Fruit fly (Drosophila melanogaster) whole organism, pupa: ENCODE results near the gene CG43137.

Source experiments
- CG10348 ChIP-seq: fragments of 200-800 bp; sonication (Bioruptor generic); IDR thresholded peaks from 2 replicates; pipeline ENCODE4 v1.3.6; 2022; ENCODE audit warnings: missing biosample characterization, missing genetic modification characterization
- CG12605 ChIP-seq: fragments of 200-800 bp; sonication (Bioruptor generic); IDR thresholded peaks from 2 replicates; pipeline ENCODE4 v1.3.6; 2022; ENCODE audit warnings: missing biosample characterization, missing genetic modification characterization
- CG13204 ChIP-seq: fragments of 200-800 bp; sonication (Bioruptor generic); optimal IDR thresholded peaks from 2 replicates; lab custom pipeline; 2018; ENCODE audit warnings: missing biosample characterization, mild to moderate bottlenecking, missing genetic modification characterization, moderate library complexity
- CG14655 ChIP-seq: fragments of 200-800 bp; sonication (Bioruptor generic); optimal IDR thresholded peaks from 3 replicates; lab custom pipeline; 2017; ENCODE audit warnings: mild to moderate bottlenecking, missing biosample characterization, missing genetic modification reagents, missing genetic modification characterization
- CG15710 ChIP-seq: fragments of 200-800 bp; sonication (Bioruptor generic); optimal IDR thresholded peaks from 2 replicates; lab custom pipeline; 2018; ENCODE audit warnings: missing biosample characterization, mild to moderate bottlenecking, missing genetic modification characterization, moderate library complexity
- CG17806 ChIP-seq: fragments of 200-800 bp; sonication (Bioruptor generic); optimal IDR thresholded peaks from 2 replicates; lab custom pipeline; 2018; ENCODE audit warnings: missing biosample characterization, mild to moderate bottlenecking, missing genetic modification characterization, moderate library complexity
- CG32121 ChIP-seq: fragments of 200-800 bp; sonication (Bioruptor generic); IDR thresholded peaks from 2 replicates; pipeline ENCODE4 v1.3.6; 2022; ENCODE audit warnings: missing biosample characterization, missing genetic modification characterization
- CG34367 ChIP-seq: fragments of 200-800 bp; sonication (Bioruptor generic); optimal IDR thresholded peaks from 2 replicates; lab custom pipeline; 2018; ENCODE audit warnings: missing biosample characterization, mild to moderate bottlenecking, missing genetic modification characterization
- CG4496 ChIP-seq: fragments of 200-800 bp; sonication (Bioruptor generic); IDR thresholded peaks from 3 replicates; pipeline ENCODE4 v1.3.6; 2022; ENCODE audit warnings: missing biosample characterization, missing genetic modification characterization
- CG8159 ChIP-seq: fragments of 200-800 bp; sonication (Bioruptor generic); optimal IDR thresholded peaks from 3 replicates; lab custom pipeline; 2018; ENCODE audit warnings: missing biosample characterization, mild to moderate bottlenecking, missing genetic modification characterization, moderate library complexity
- CG8301 ChIP-seq: fragments of 200-800 bp; sonication (Bioruptor generic); optimal IDR thresholded peaks from 2 replicates; lab custom pipeline; 2018; ENCODE audit warnings: missing biosample characterization, mild to moderate bottlenecking, missing genetic modification characterization
- CG9948 ChIP-seq: fragments of 200-800 bp; sonication (Bioruptor generic); optimal IDR thresholded peaks from 2 replicates; lab custom pipeline; 2018; ENCODE audit warnings: missing biosample characterization, mild to moderate bottlenecking, missing genetic modification characterization, moderate library complexity
- D1 ChIP-seq: fragments of 200-800 bp; sonication (Bioruptor generic); optimal IDR thresholded peaks from 2 replicates; lab custom pipeline; 2018; ENCODE audit warnings: missing biosample characterization, mild to moderate bottlenecking, missing genetic modification characterization, moderate library complexity
- EcR ChIP-seq: fragments of 200-800 bp; sonication (Bioruptor generic); optimal IDR thresholded peaks from 3 replicates; lab custom pipeline; 2019; ENCODE audit warnings: missing biosample characterization, missing genetic modification characterization, mild to moderate bottlenecking, moderate library complexity, missing genetic modification reagents
- Ets98B ChIP-seq: fragments of 200-800 bp; sonication (Bioruptor generic); IDR thresholded peaks from 2 replicates; pipeline ENCODE4 v1.3.6; 2022; ENCODE audit warnings: missing biosample characterization, missing genetic modification characterization
- Pif1A ChIP-seq: fragments of 200-800 bp; sonication (Bioruptor generic); optimal IDR thresholded peaks from 3 replicates; lab custom pipeline; 2016; ENCODE audit warnings: missing biosample characterization, missing genetic modification characterization
- Pif1B ChIP-seq: fragments of 200-800 bp; sonication (Bioruptor generic); optimal IDR thresholded peaks from 3 replicates; lab custom pipeline; 2016; ENCODE audit warnings: missing biosample characterization, missing genetic modification characterization
- Snoo ChIP-seq: fragments of 200-800 bp; sonication (Bioruptor generic); optimal IDR thresholded peaks from 3 replicates; lab custom pipeline; 2017; ENCODE audit warnings: missing biosample characterization, mild to moderate bottlenecking, missing genetic modification characterization, inconsistent platforms
- fd96Ca ChIP-seq: fragments of 200-800 bp; sonication (Bioruptor generic); IDR thresholded peaks from 3 replicates; pipeline ENCODE4 v1.3.6; 2022; ENCODE audit warnings: missing biosample characterization, missing genetic modification characterization
- gl ChIP-seq: fragments of 200-800 bp; sonication (Bioruptor generic); optimal IDR thresholded peaks from 2 replicates; lab custom pipeline; 2018; ENCODE audit warnings: missing biosample characterization, mild to moderate bottlenecking, missing genetic modification characterization
- rn ChIP-seq: fragments of 200-800 bp; sonication (Bioruptor generic); IDR thresholded peaks from 2 replicates; pipeline ENCODE4 v1.3.6; 2022; ENCODE audit warnings: missing biosample characterization, missing genetic modification characterization

CG43137 gene

dm6 chrX:5896809-5897700, 32.1 kb upstream of the CG43137 start:
- TF ChIP-seq CG13204 (GFP tag; lab: Kevin White, UChicago) = no peak
- TF ChIP-seq EcR = no peak
- TF ChIP-seq CG4496 (GFP tag; lab: Robert Waterston, UW) = peak; percentile 75
- peak; percentile 62; the same call in 1 of the 3 replicates for TF ChIP-seq fd96Ca
- TF ChIP-seq CG32121 (GFP tag; lab: Robert Waterston, UW) = peak; percentile 25; the same call in 1 of the 2 replicates
- TF ChIP-seq CG17806 (tag; lab: Kevin White, UChicago) = peak; percentile 51
- TF ChIP-seq CG14655 = peak; percentile 50
- peak; percentile 44; the same call in 1 of the 2 replicates for TF ChIP-seq CG12605
- TF ChIP-seq CG8159 (tag; lab: Kevin White, UChicago) = peak; percentile 52
- TF ChIP-seq Pif1B (GFP tag; lab: Kevin White, UChicago) = no peak
- no peak for TF ChIP-seq D1
- TF ChIP-seq CG10348 = no peak
- peak; percentile 16 for TF ChIP-seq Snoo (tag; lab: Kevin White, UChicago)
- TF ChIP-seq CG8301 (tag; lab: Kevin White, UChicago) = peak; percentile 54
- TF ChIP-seq CG34367 (tag; lab: Kevin White, UChicago) = peak; percentile 54
- TF ChIP-seq Pif1A (GFP tag; lab: Kevin White, UChicago) = peak; percentile 10
- TF ChIP-seq Ets98B (GFP tag; lab: Robert Waterston, UW) = peak; percentile 73
- peak; percentile 36 for TF ChIP-seq CG15710 (tag; lab: Kevin White, UChicago)
- peak; percentile 17 for TF ChIP-seq CG9948 (tag; lab: Kevin White, UChicago)
- peak; percentile 25 for TF ChIP-seq gl (tag; lab: Kevin White, UChicago)
- TF ChIP-seq rn = no peak

- TF ChIP-seq Snoo (tag; lab: Kevin White, UChicago) (peak; percentile 97), Pif1A (GFP tag; lab: Kevin White, UChicago) (peak; percentile 99), D1 (peak; percentile 88), CG14655 (peak; percentile 99), CG10348 (peak; percentile 94), EcR (peak; percentile 82), CG9948 (tag; lab: Kevin White, UChicago) (peak; percentile 99), CG12605 (peak; percentile 98), CG8301 (tag; lab: Kevin White, UChicago) (peak; percentile 99), CG17806 (tag; lab: Kevin White, UChicago) (peak; percentile 99), rn (peak; percentile 98), Ets98B (GFP tag; lab: Robert Waterston, UW) (peak; percentile 99), gl (tag; lab: Kevin White, UChicago) (peak; percentile 98), CG32121 (GFP tag; lab: Robert Waterston, UW) (peak; percentile 99), CG34367 (tag; lab: Kevin White, UChicago) (peak; percentile 99), CG4496 (GFP tag; lab: Robert Waterston, UW) (peak; percentile 99), CG8159 (tag; lab: Kevin White, UChicago) (peak; percentile 99), fd96Ca (peak; percentile 99), CG15710 (tag; lab: Kevin White, UChicago) (peak; percentile 99), Pif1B (GFP tag; lab: Kevin White, UChicago) (peak; percentile 98), CG13204 (GFP tag; lab: Kevin White, UChicago) (peak; percentile 98)
Measured at dm6 chrX:5895821-5896550, 31.0 kb upstream of the CG43137 start.

dm6 chrX:5894529-5895487, 29.9 kb upstream of the CG43137 start:
- no peak for TF ChIP-seq fd96Ca
- TF ChIP-seq Ets98B (GFP tag; lab: Robert Waterston, UW) = 0 out of 2 replicates have a peak, but pooled peaks have one; percentile 31
- TF ChIP-seq CG8159 (tag; lab: Kevin White, UChicago) = peak; percentile 42
- peak; percentile 3 for TF ChIP-seq CG17806 (tag; lab: Kevin White, UChicago)
- no peak for TF ChIP-seq D1
- TF ChIP-seq Pif1A (GFP tag; lab: Kevin White, UChicago) = peak; percentile 15
- peak; percentile 24 for TF ChIP-seq CG34367 (tag; lab: Kevin White, UChicago)
- peak; percentile 33 for TF ChIP-seq CG14655
- no peak for TF ChIP-seq CG32121 (GFP tag; lab: Robert Waterston, UW)
- peak; percentile 29 for TF ChIP-seq CG8301 (tag; lab: Kevin White, UChicago)
- no peak for TF ChIP-seq CG10348
- peak; percentile 4 for TF ChIP-seq CG9948 (tag; lab: Kevin White, UChicago)
- TF ChIP-seq CG4496 (GFP tag; lab: Robert Waterston, UW) = 0 out of 3 replicates have a peak, but pooled peaks have one; percentile 25
- peak; percentile 38 for TF ChIP-seq Pif1B (GFP tag; lab: Kevin White, UChicago)
- TF ChIP-seq EcR = no peak
- TF ChIP-seq, all 21 proteins: peak for 10

- TF ChIP-seq Pif1B (GFP tag; lab: Kevin White, UChicago) (no peak), CG8301 (tag; lab: Kevin White, UChicago) (no peak), CG12605 (no peak), gl (tag; lab: Kevin White, UChicago) (no peak), CG9948 (tag; lab: Kevin White, UChicago) (no peak), CG4496 (GFP tag; lab: Robert Waterston, UW) (no peak), Ets98B (GFP tag; lab: Robert Waterston, UW) (no peak), CG34367 (tag; lab: Kevin White, UChicago) (no peak), D1 (no peak), CG8159 (tag; lab: Kevin White, UChicago) (no peak)
Measured at dm6 chrX:5893165-5893564, 28.2 kb upstream of the CG43137 start.
